Worm (Caenorhabditis elegans): ENCODE results near the gene acp-3.

Gene acp-3

ce11 chrII:8471139-8471538 lies 34.2 kb upstream of the acp-3 start, which contains the start of gene M05D6.8:
Gene M05D6.8, minus strand, starts transcription at chrII:8471239.
- TF ChIP-seq lin-54 (GFP tag; optimal IDR thresholded peaks at IDR 0.05) (no peak), dpff-1 (tag; optimal IDR thresholded peaks at IDR 0.05) (no peak), ceh-91 (GFP tag; IDR thresholded peaks at IDR 0.05) (no peak), ama-1 (optimal IDR thresholded peaks at IDR 0.05) (no peak), ama-1 (GFP tag; optimal IDR thresholded peaks at IDR 0.05) (no peak), ztf-18 (tag; optimal IDR thresholded peaks at IDR 0.05) (no peak), him-1 (tag; optimal IDR thresholded peaks at IDR 0.05) (no peak), ztf-25 (GFP tag; IDR thresholded peaks at IDR 0.05) (no peak), pbrm-1 (GFP tag; IDR thresholded peaks at IDR 0.05) (no peak)

- TF ChIP-seq dpff-1 (tag; optimal IDR thresholded peaks at IDR 0.05) (no peak), lin-40 (tag; optimal IDR thresholded peaks at IDR 0.05) (no peak), hsf-1 (GFP tag; IDR thresholded peaks at IDR 0.05) (0 out of 2 replicates have a peak, but pooled peaks have one; percentile 50)
Measured at ce11 chrII:8467809-8468208, 30.9 kb upstream of the acp-3 start, which contains the start of gene M05D6.2. Gene M05D6.2, plus strand, starts transcription at chrII:8468109.

- TF ChIP-seq rcor-1 (GFP tag; IDR thresholded peaks at IDR 0.05) (no peak), mcd-1 (GFP tag; IDR thresholded peaks at IDR 0.05) (no peak), F23B12.7 (tag; optimal IDR thresholded peaks at IDR 0.05; ENCODE audit: insufficient read depth) (no peak), dpl-1 (GFP tag; optimal IDR thresholded peaks at IDR 0.05) (no peak), F52B5.7 (tag; optimal IDR thresholded peaks at IDR 0.05) (no peak), zim-3 (tag; optimal IDR thresholded peaks at IDR 0.05) (no peak), lsy-27 (tag; optimal IDR thresholded peaks at IDR 0.05; ENCODE audit: borderline replicate concordance, insufficient read depth) (no peak), snpc-3.4 (tag; optimal IDR thresholded peaks at IDR 0.05) (peak; percentile 20)
Measured at ce11 chrII:8466874-8467273, 29.9 kb upstream of the acp-3 start, which contains the start of gene F22B5.10. Gene F22B5.10, plus strand, starts transcription at chrII:8467174.

- TF ChIP-seq ccch-3 (GFP tag; optimal IDR thresholded peaks at IDR 0.05) (no peak), lin-35 (GFP tag; optimal IDR thresholded peaks at IDR 0.05) (peak in 1 of 3 experiments; percentile 49), athp-1 (tag; optimal IDR thresholded peaks at IDR 0.05) (peak; percentile 57), ztf-6 (GFP tag; IDR thresholded peaks at IDR 0.05) (0 out of 2 replicates have a peak, but pooled peaks have one; percentile 6), him-1 (tag; optimal IDR thresholded peaks at IDR 0.05) (no peak), snpc-1.3 (tag; optimal IDR thresholded peaks at IDR 0.05; ENCODE audit: insufficient read depth) (no peak), egl-18 (GFP tag; IDR thresholded peaks at IDR 0.05) (no peak), rec-8 (tag; optimal IDR thresholded peaks at IDR 0.05) (no peak), nhr-80 (tag; optimal IDR thresholded peaks at IDR 0.05) (no peak), T26A5.8 (tag; optimal IDR thresholded peaks at IDR 0.05) (peak; percentile 0), egrh-3 (GFP tag; IDR thresholded peaks at IDR 0.05) (no peak), ceh-40 (GFP tag; IDR thresholded peaks at IDR 0.05) (peak; percentile 21; the same call in 1 of the 2 replicates), tbp1 (GFP tag; optimal IDR thresholded peaks at IDR 0.05) (peak; percentile 24), ceh-79 (tag; optimal IDR thresholded peaks at IDR 0.05) (no peak), F52B5.7 (tag; optimal IDR thresholded peaks at IDR 0.05) (no peak), B0261.1 (tag; optimal IDR thresholded peaks at IDR 0.05) (no peak), nhr-27 (tag; optimal IDR thresholded peaks at IDR 0.05) (peak; percentile 55), madf-3 (GFP tag; IDR thresholded peaks at IDR 0.05) (0 out of 2 replicates have a peak, but pooled peaks have one; percentile 69), B0019.2 (GFP tag; conservative IDR thresholded peaks at IDR 0.05) (no peak), madf-10 (tag; optimal IDR thresholded peaks at IDR 0.05) (no peak), ZK185.1 (tag; optimal IDR thresholded peaks at IDR 0.05; ENCODE audit: poor library complexity, severe bottlenecking) (no peak), lin-26 (GFP tag; IDR thresholded peaks at IDR 0.05) (0 out of 2 replicates have a peak, but pooled peaks have one; percentile 35), Y95B8A.8 (GFP tag; IDR thresholded peaks at IDR 0.05) (peak; percentile 23; the same call in 1 of the 2 replicates), hmg-1.2 (GFP tag; IDR thresholded peaks at IDR 0.05) (peak; percentile 41), ceh-91 (GFP tag; IDR thresholded peaks at IDR 0.05) (no peak), attf-6 (GFP tag; IDR thresholded peaks at IDR 0.05) (peak; percentile 60; the same call in 1 of the 2 replicates), zfh-2 (GFP tag; conservative IDR thresholded peaks at IDR 0.05) (no peak)
Measured at ce11 chrII:8464448-8464898, 27.5 kb upstream of the acp-3 start, which contains the start of gene fars-3. Gene fars-3, plus strand, starts transcription at chrII:8464848.

All from whole organism, young adult.